Worm (Caenorhabditis elegans) whole organism, L3 larva: ENCODE data around the gene T03E6.8.

Source experiments
- R02D3.7 ChIP-seq: fragments of 150-350 bp; optimal IDR thresholded peaks from 2 replicates; lab custom pipeline; 2014; ENCODE audit warnings: missing biosample characterization, missing genetic modification characterization
- ZK546.5 ChIP-seq: sonication (generic microtip); optimal IDR thresholded peaks from 2 replicates; lab custom pipeline; 2017; ENCODE audit warnings: missing biosample characterization, missing genetic modification characterization
- ceh-28 ChIP-seq: fragments of 150-350 bp; optimal IDR thresholded peaks from 2 replicates; lab custom pipeline; 2014; ENCODE audit warnings: missing biosample characterization, missing genetic modification reagents, missing genetic modification characterization
- ceh-82 ChIP-seq: fragments of 150-350 bp; optimal IDR thresholded peaks from 2 replicates; lab custom pipeline; 2014; ENCODE audit warnings: missing biosample characterization, missing genetic modification characterization
- ceh-9 ChIP-seq: sonication (generic microtip); optimal IDR thresholded peaks from 2 replicates; lab custom pipeline; 2018; ENCODE audit warnings: missing biosample characterization, missing genetic modification characterization
- elt-1 ChIP-seq: fragments of 150-350 bp; optimal IDR thresholded peaks from 2 replicates; lab custom pipeline; 2014; ENCODE audit warnings: missing biosample characterization, missing genetic modification characterization
- elt-2 ChIP-seq: sonication (generic microtip); optimal IDR thresholded peaks from 2 replicates; lab custom pipeline; 2016; ENCODE audit warnings: missing genetic modification reagents, mild to moderate bottlenecking, missing genetic modification characterization, missing compliant biosample characterization
- elt-3 ChIP-seq, 3 experiments: fragments of 150-350 bp in 1 of 3; sonication (generic microtip) in 2 of 3; optimal IDR thresholded peaks; 2 replicates in 2 of 3; 4 replicates in 1 of 3; lab custom pipeline; 2014 to 2017; ENCODE audit warnings: missing biosample characterization in 3 of 3, missing genetic modification characterization in 3 of 3
- eor-1 ChIP-seq, 2 experiments: fragments of 150-350 bp; optimal IDR thresholded peaks; 2 replicates each; lab custom pipeline; 2014 to 2018; ENCODE audit warnings: missing biosample characterization in 2 of 2, missing genetic modification characterization in 2 of 2
- fkh-10 ChIP-seq: sonication (generic microtip); optimal IDR thresholded peaks from 2 replicates; lab custom pipeline; 2017; ENCODE audit warnings: missing biosample characterization, missing genetic modification reagents, missing genetic modification characterization
- fkh-2 ChIP-seq: fragments of 150-350 bp; optimal IDR thresholded peaks from 2 replicates; lab custom pipeline; 2014; ENCODE audit warnings: missing biosample characterization, missing genetic modification reagents, missing genetic modification characterization
- fos-1 ChIP-seq: fragments of 150-350 bp; optimal IDR thresholded peaks from 2 replicates; lab custom pipeline; 2014; ENCODE audit warnings: missing biosample characterization, missing genetic modification characterization
- hmg-11 ChIP-seq: sonication (generic microtip); optimal IDR thresholded peaks from 2 replicates; lab custom pipeline; 2016; ENCODE audit warnings: missing genetic modification characterization, missing compliant biosample characterization
- jun-1 ChIP-seq: fragments of 150-350 bp; optimal IDR thresholded peaks from 2 replicates; lab custom pipeline; 2014; ENCODE audit warnings: missing biosample characterization, missing genetic modification reagents, missing genetic modification characterization
- lin-15B ChIP-seq: fragments of 150-350 bp; optimal IDR thresholded peaks from 2 replicates; lab custom pipeline; 2014; ENCODE audit warnings: missing biosample characterization, missing genetic modification characterization
- mdl-1 ChIP-seq: fragments of 150-350 bp; optimal IDR thresholded peaks from 2 replicates; lab custom pipeline; 2014; ENCODE audit warnings: missing biosample characterization, missing genetic modification characterization
- nfya-1 ChIP-seq: sonication (generic microtip); optimal IDR thresholded peaks from 2 replicates; lab custom pipeline; 2017; ENCODE audit warnings: missing genetic modification characterization, mild to moderate bottlenecking, missing compliant biosample characterization, antibody characterized with exemption, moderate library complexity; ENCODE audit not compliant: insufficient read depth
- nhr-11 ChIP-seq: fragments of 150-350 bp; optimal IDR thresholded peaks from 2 replicates; lab custom pipeline; 2014; ENCODE audit warnings: missing biosample characterization, missing genetic modification characterization
- nhr-12 ChIP-seq: fragments of 150-350 bp; optimal IDR thresholded peaks from 2 replicates; lab custom pipeline; 2014; ENCODE audit warnings: missing biosample characterization, missing genetic modification characterization
- nhr-23 ChIP-seq: fragments of 150-350 bp; optimal IDR thresholded peaks from 2 replicates; lab custom pipeline; 2014; ENCODE audit warnings: missing biosample characterization, missing genetic modification reagents, missing genetic modification characterization
- nhr-237 ChIP-seq: fragments of 150-350 bp; optimal IDR thresholded peaks from 2 replicates; lab custom pipeline; 2014; ENCODE audit warnings: missing biosample characterization, missing genetic modification characterization
- nhr-28 ChIP-seq: fragments of 150-350 bp; optimal IDR thresholded peaks from 2 replicates; lab custom pipeline; 2014; ENCODE audit warnings: missing biosample characterization, missing genetic modification characterization
- nhr-43 ChIP-seq: sonication (generic microtip); optimal IDR thresholded peaks from 2 replicates; lab custom pipeline; 2016; ENCODE audit warnings: mild to moderate bottlenecking, missing genetic modification characterization, missing compliant biosample characterization; ENCODE audit not compliant: poor library complexity, severe bottlenecking
- nhr-67 ChIP-seq: fragments of 150-350 bp; optimal IDR thresholded peaks from 2 replicates; lab custom pipeline; 2014; ENCODE audit warnings: missing biosample characterization, missing genetic modification characterization
- nhr-76 ChIP-seq: fragments of 150-350 bp; sonication (generic microtip); optimal IDR thresholded peaks from 5 replicates; lab custom pipeline; 2014; ENCODE audit warnings: missing biosample characterization, missing genetic modification characterization
- nhr-77 ChIP-seq: fragments of 150-350 bp; optimal IDR thresholded peaks from 2 replicates; lab custom pipeline; 2014; ENCODE audit warnings: missing biosample characterization, missing genetic modification characterization
- pha-4 ChIP-seq: fragments of 150-350 bp; optimal IDR thresholded peaks from 2 replicates; lab custom pipeline; 2014; ENCODE audit warnings: missing biosample characterization, missing genetic modification reagents, missing genetic modification characterization
- pqm-1 ChIP-seq: fragments of 150-350 bp; optimal IDR thresholded peaks from 2 replicates; lab custom pipeline; 2017; ENCODE audit warnings: missing biosample characterization, missing genetic modification characterization, inconsistent platforms
- sea-2 ChIP-seq: fragments of 150-350 bp; sonication (generic microtip); optimal IDR thresholded peaks from 4 replicates; lab custom pipeline; 2014; ENCODE audit warnings: missing biosample characterization, missing genetic modification reagents, missing genetic modification characterization
- snpc-4 ChIP-seq: fragments of 150-350 bp; optimal IDR thresholded peaks from 2 replicates; lab custom pipeline; 2014; ENCODE audit warnings: missing biosample characterization, missing genetic modification characterization
- tbx-2 ChIP-seq: sonication (generic microtip); optimal IDR thresholded peaks from 2 replicates; lab custom pipeline; 2016; ENCODE audit warnings: mild to moderate bottlenecking, missing genetic modification characterization, missing compliant biosample characterization
- unc-39 ChIP-seq: sonication (generic microtip); optimal IDR thresholded peaks from 4 replicates; lab custom pipeline; 2017; ENCODE audit warnings: missing biosample characterization, missing genetic modification characterization
- unc-62 ChIP-seq: fragments of 150-350 bp; sonication (generic microtip); optimal IDR thresholded peaks from 4 replicates; lab custom pipeline; 2014; ENCODE audit warnings: missing biosample characterization, missing genetic modification reagents, missing genetic modification characterization
- ztf-11 ChIP-seq: fragments of 150-350 bp; optimal IDR thresholded peaks from 2 replicates; lab custom pipeline; 2014; ENCODE audit warnings: missing biosample characterization, missing genetic modification characterization
- ztf-4 ChIP-seq: fragments of 150-350 bp; optimal IDR thresholded peaks from 2 replicates; lab custom pipeline; 2014; ENCODE audit warnings: missing biosample characterization, missing genetic modification characterization

Gene T03E6.8

ce11 chrV:16605463-16605862 is 2.5 kb upstream of the T03E6.8 start:
- no peak for TF ChIP-seq snpc-4 (tag; lab: Kevin White, UChicago)
- TF ChIP-seq pqm-1 (tag; lab: Kevin White, UChicago) = peak; percentile 0
- TF ChIP-seq elt-2 = peak; percentile 50
- TF ChIP-seq, all 47 proteins: peak for 2

ce11 chrV:16604301-16604700 is 1.3 kb upstream of the T03E6.8 start:
- TF ChIP-seq tbx-2 (tag; lab: Kevin White, UChicago) = no peak
- peak; percentile 56 for TF ChIP-seq pqm-1 (tag; lab: Kevin White, UChicago)
- peak; percentile 42 for TF ChIP-seq elt-2

- no peak for TF ChIP-seq ceh-82
- no peak for TF ChIP-seq ZK546.5 (tag; lab: Kevin White, UChicago)
- no peak for TF ChIP-seq mdl-1 (tag; lab: Kevin White, UChicago)
- TF ChIP-seq tbx-2 (tag; lab: Kevin White, UChicago) = no peak
- TF ChIP-seq jun-1 = no peak
- TF ChIP-seq ceh-9 (tag; lab: Kevin White, UChicago) = no peak
- TF ChIP-seq sea-2 = no peak
- no peak for TF ChIP-seq nhr-28
- no peak for TF ChIP-seq nhr-11 (tag; lab: Kevin White, UChicago)
- no peak for TF ChIP-seq nhr-76
- TF ChIP-seq nhr-23 (tag; lab: Kevin White, UChicago) = no peak
- TF ChIP-seq fkh-10 = no peak
- TF ChIP-seq fkh-2 (tag; lab: Kevin White, UChicago) = no peak
- TF ChIP-seq ceh-28 (tag; lab: Kevin White, UChicago) = no peak
- no peak for TF ChIP-seq pha-4
- no peak for TF ChIP-seq lin-15B (tag; lab: Kevin White, UChicago)
- no peak for TF ChIP-seq ztf-4 (tag; lab: Kevin White, UChicago)
- TF ChIP-seq nhr-67 (tag; lab: Kevin White, UChicago) = no peak
- no peak for TF ChIP-seq unc-39 (tag; lab: Kevin White, UChicago)
- TF ChIP-seq elt-2 = no peak
Measured at ce11 chrV:16600623-16601022, 2.4 kb downstream of the T03E6.8 start, which contains the start of gene T03E6.9. T03E6.9 (minus strand) TSS chrV:16600723.

- TF ChIP-seq R02D3.7 (tag; lab: Kevin White, UChicago) = no peak
- TF ChIP-seq nfya-1 (tag; lab: Kevin White, UChicago) = peak; percentile 62
- TF ChIP-seq, all 47 proteins: peak for 1
Measured at ce11 chrV:16599835-16600234, 3.2 kb downstream of the T03E6.8 start.

ce11 chrV:16598437-16598836 is 4.6 kb downstream of the T03E6.8 start:
- TF ChIP-seq fkh-10 = no peak
- TF ChIP-seq nhr-12 (tag; lab: Kevin White, UChicago) = no peak
- TF ChIP-seq ztf-11 (tag; lab: Kevin White, UChicago) = no peak
- no peak for TF ChIP-seq elt-1
- no peak for TF ChIP-seq nhr-67 (tag; lab: Kevin White, UChicago)
- TF ChIP-seq fos-1 (tag; lab: Kevin White, UChicago) = no peak
- TF ChIP-seq eor-1 (tag; optimal IDR thresholded peaks at IDR 0.05; lab: Kevin White, UChicago) = no peak
- no peak for TF ChIP-seq nhr-237 (tag; lab: Kevin White, UChicago)
- no peak for TF ChIP-seq ceh-9 (tag; lab: Kevin White, UChicago)
- no peak for TF ChIP-seq ztf-4 (tag; lab: Kevin White, UChicago)
- no peak for TF ChIP-seq tbx-2 (tag; lab: Kevin White, UChicago)
- TF ChIP-seq nhr-11 (tag; lab: Kevin White, UChicago) = no peak
- TF ChIP-seq sea-2 = no peak
- no peak for TF ChIP-seq nhr-43 (tag; lab: Kevin White, UChicago)
- no peak for TF ChIP-seq unc-62 (GFP tag; lab: Kevin White, UChicago)
- TF ChIP-seq nhr-77 = no peak
- TF ChIP-seq lin-15B (tag; lab: Kevin White, UChicago) = no peak
- TF ChIP-seq, all 47 proteins: peak for 0

- no peak for TF ChIP-seq hmg-11
- peak in 1 of 3 experiments; percentile 9 for TF ChIP-seq elt-3 (tag; optimal IDR thresholded peaks at IDR 0.05; lab: Kevin White, UChicago)
Measured at ce11 chrV:16596102-16596501, 6.9 kb downstream of the T03E6.8 start.
